Worm (Caenorhabditis elegans): ENCODE results near the gene slc-17.9.

- TF ChIP-seq elt-2 (tag; optimal IDR thresholded peaks at IDR 0.05) (peak; percentile 49), fos-1 (tag; optimal IDR thresholded peaks at IDR 0.05) (no peak), lin-15B (tag; optimal IDR thresholded peaks at IDR 0.05) (no peak), ama-1 (optimal IDR thresholded peaks at IDR 0.05) (no peak), nhr-237 (tag; optimal IDR thresholded peaks at IDR 0.05) (no peak), unc-62 (GFP tag; optimal IDR thresholded peaks at IDR 0.05) (no peak)
These were observed 17.7 kb upstream of the slc-17.9 start for ce11 chrX:9782389-9782939.

Measured in whole organism, L3 larva.